Worm (Caenorhabditis elegans) whole organism, L1 larva: ENCODE measurements around the gene F26F12.3.

Source experiments
- C04F5.9 ChIP-seq: sonication (generic microtip); optimal IDR thresholded peaks from 2 replicates; lab custom pipeline; 2016; ENCODE audit warnings: missing genetic modification characterization, missing compliant biosample characterization
- F16B12.6 ChIP-seq: fragments of 150-350 bp; optimal IDR thresholded peaks from 2 replicates; lab custom pipeline; 2014; ENCODE audit warnings: missing biosample characterization, missing genetic modification characterization
- aha-1 ChIP-seq: fragments of 150-350 bp; optimal IDR thresholded peaks from 2 replicates; lab custom pipeline; 2014; ENCODE audit warnings: missing biosample characterization, missing genetic modification characterization
- ceh-63 ChIP-seq: fragments of 200-800 bp; sonication (Bioruptor generic); optimal IDR thresholded peaks from 2 replicates; lab custom pipeline; 2018; ENCODE audit warnings: mild to moderate bottlenecking, missing genetic modification characterization, missing compliant biosample characterization
- ces-1 ChIP-seq: fragments of 150-350 bp; optimal IDR thresholded peaks from 2 replicates; lab custom pipeline; 2014; ENCODE audit warnings: missing biosample characterization, missing genetic modification reagents, missing genetic modification characterization
- elt-2 ChIP-seq: sonication (generic microtip); optimal IDR thresholded peaks from 2 replicates; lab custom pipeline; 2016; ENCODE audit warnings: missing genetic modification characterization, mild to moderate bottlenecking, inconsistent platforms, missing compliant biosample characterization, missing genetic modification reagents
- hlh-17 ChIP-seq: fragments of 200-800 bp; sonication (Bioruptor generic); optimal IDR thresholded peaks from 2 replicates; lab custom pipeline; 2018; ENCODE audit warnings: missing genetic modification characterization, mild to moderate bottlenecking, missing compliant biosample characterization, moderate library complexity, borderline replicate concordance
- jun-1 ChIP-seq: fragments of 150-350 bp; optimal IDR thresholded peaks from 2 replicates; lab custom pipeline; 2014; ENCODE audit warnings: missing biosample characterization, missing genetic modification reagents, missing genetic modification characterization
- lin-14 ChIP-seq: fragments of 200-800 bp; sonication (Bioruptor generic); optimal IDR thresholded peaks from 2 replicates; lab custom pipeline; 2018; ENCODE audit warnings: mild to moderate bottlenecking, missing genetic modification characterization, moderate library complexity, missing compliant biosample characterization
- lin-15B ChIP-seq: fragments of 150-350 bp; sonication (generic microtip); optimal IDR thresholded peaks from 3 replicates; lab custom pipeline; 2014; ENCODE audit warnings: missing biosample characterization, missing genetic modification characterization
- lin-35 ChIP-seq, 2 experiments: fragments of 150-350 bp; optimal IDR thresholded peaks; 2 replicates each; lab custom pipeline; 2014; ENCODE audit warnings: missing biosample characterization in 2 of 2, missing genetic modification characterization in 2 of 2, missing genetic modification reagents in 2 of 2
- lin-39 ChIP-seq: fragments of 150-350 bp; optimal IDR thresholded peaks from 2 replicates; lab custom pipeline; 2014; ENCODE audit warnings: missing biosample characterization, missing genetic modification reagents, missing genetic modification characterization
- lsy-2 ChIP-seq, 2 experiments: fragments of 150-350 bp; optimal IDR thresholded peaks; 2 replicates each; lab custom pipeline; 2014; ENCODE audit warnings: missing biosample characterization in 2 of 2, missing genetic modification characterization in 2 of 2
- mab-9 ChIP-seq: fragments of 200-800 bp; sonication (Bioruptor generic); IDR thresholded peaks from 2 replicates; pipeline ENCODE4 v1.3.6; 2022; ENCODE audit warnings: missing genetic modification reagents, missing genetic modification characterization, missing compliant biosample characterization
- mef-2 ChIP-seq: fragments of 150-350 bp; optimal IDR thresholded peaks from 2 replicates; lab custom pipeline; 2014; ENCODE audit warnings: missing biosample characterization, missing genetic modification characterization
- nhr-19 ChIP-seq: fragments of 200-800 bp; sonication (Bioruptor generic); conservative IDR thresholded peaks from 2 replicates; pipeline ENCODE4 v1.3.6; 2022; ENCODE audit warnings: missing genetic modification characterization, missing compliant biosample characterization
- nhr-20 ChIP-seq: sonication (generic microtip); optimal IDR thresholded peaks from 2 replicates; lab custom pipeline; 2016; ENCODE audit warnings: mild to moderate bottlenecking, missing genetic modification characterization, missing compliant biosample characterization
- nhr-237 ChIP-seq: fragments of 150-350 bp; optimal IDR thresholded peaks from 2 replicates; lab custom pipeline; 2014; ENCODE audit warnings: missing biosample characterization, missing genetic modification characterization
- nhr-28 ChIP-seq: fragments of 150-350 bp; optimal IDR thresholded peaks from 2 replicates; lab custom pipeline; 2014; ENCODE audit warnings: missing biosample characterization, missing genetic modification characterization
- nhr-71 ChIP-seq: sonication (generic microtip); optimal IDR thresholded peaks from 2 replicates; lab custom pipeline; 2016; ENCODE audit warnings: mild to moderate bottlenecking, missing genetic modification characterization, moderate library complexity, missing compliant biosample characterization
- nhr-76 ChIP-seq: sonication (generic microtip); optimal IDR thresholded peaks from 2 replicates; lab custom pipeline; 2017; ENCODE audit warnings: missing biosample characterization, missing genetic modification characterization
- nhr-77 ChIP-seq: fragments of 150-350 bp; optimal IDR thresholded peaks from 2 replicates; lab custom pipeline; 2014; ENCODE audit warnings: missing biosample characterization, missing genetic modification characterization
- nhr-84 ChIP-seq: sonication (generic microtip); optimal IDR thresholded peaks from 2 replicates; lab custom pipeline; 2017; ENCODE audit warnings: missing biosample characterization, missing genetic modification characterization
- nhr-85 ChIP-seq: sonication (generic microtip); peaks from one replicate; lab custom pipeline; 2016; ENCODE audit warnings: missing genetic modification characterization, inconsistent platforms, missing compliant biosample characterization
- nhr-90 ChIP-seq: sonication (generic microtip); optimal IDR thresholded peaks from 2 replicates; lab custom pipeline; 2016; ENCODE audit warnings: mild to moderate bottlenecking, missing genetic modification characterization, missing compliant biosample characterization; ENCODE audit not compliant: poor library complexity
- pag-3 ChIP-seq: sonication (generic microtip); optimal IDR thresholded peaks from 2 replicates; lab custom pipeline; 2017; ENCODE audit warnings: missing genetic modification characterization, mild to moderate bottlenecking, missing compliant biosample characterization, antibody characterized with exemption, borderline replicate concordance; ENCODE audit not compliant: insufficient read depth
- pqm-1 ChIP-seq: sonication (generic microtip); optimal IDR thresholded peaks from 3 replicates; lab custom pipeline; 2017; ENCODE audit warnings: missing biosample characterization, missing genetic modification characterization
- skn-1 ChIP-seq: fragments of 150-350 bp; optimal IDR thresholded peaks from 2 replicates; lab custom pipeline; 2014; ENCODE audit warnings: missing biosample characterization, missing genetic modification characterization
- snu-23 ChIP-seq: sonication (generic microtip); optimal IDR thresholded peaks from 2 replicates; lab custom pipeline; 2016; ENCODE audit warnings: missing genetic modification characterization, missing compliant biosample characterization
- sptf-1 ChIP-seq: fragments of 150-350 bp; optimal IDR thresholded peaks from 2 replicates; lab custom pipeline; 2014; ENCODE audit warnings: missing biosample characterization, missing genetic modification characterization
- sup-37 ChIP-seq: fragments of 200-800 bp; sonication (Bioruptor generic); optimal IDR thresholded peaks from 2 replicates; lab custom pipeline; 2018; ENCODE audit warnings: mild to moderate bottlenecking, missing genetic modification characterization, missing compliant biosample characterization
- swsn-7 ChIP-seq: sonication (generic microtip); optimal IDR thresholded peaks from 2 replicates; lab custom pipeline; 2016; ENCODE audit warnings: missing genetic modification characterization, missing compliant biosample characterization
- tbx-2 ChIP-seq: sonication (generic microtip); optimal IDR thresholded peaks from 2 replicates; lab custom pipeline; 2016; ENCODE audit warnings: missing genetic modification characterization, missing compliant biosample characterization
- tlp-1 ChIP-seq: fragments of 150-350 bp; optimal IDR thresholded peaks from 2 replicates; lab custom pipeline; 2014; ENCODE audit warnings: missing biosample characterization, missing genetic modification characterization
- unc-30 ChIP-seq: sonication (generic microtip); optimal IDR thresholded peaks from 2 replicates; lab custom pipeline; 2017; ENCODE audit warnings: missing biosample characterization, missing genetic modification characterization
- vab-15 ChIP-seq: sonication (generic microtip); optimal IDR thresholded peaks from 2 replicates; lab custom pipeline; 2017; ENCODE audit warnings: missing genotype, mild to moderate bottlenecking, missing genetic modification characterization, missing compliant biosample characterization

The F26F12.3 gene

ce11 chrV:5822968-5823367 lies 22.6 kb downstream of the F26F12.3 start (continued):
- TF ChIP-seq nhr-19 (0 out of 2 replicates have a peak, but pooled peaks have one; percentile 19), nhr-28 (no peak), hlh-17 (GFP tag; lab: Kevin White, UChicago) (no peak), mef-2 (tag; lab: Kevin White, UChicago) (no peak), lsy-2 (tag; optimal IDR thresholded peaks at IDR 0.05; lab: Kevin White, UChicago) (no peak), lin-15B (no peak), lin-35 (GFP tag; optimal IDR thresholded peaks at IDR 0.05; lab: Kevin White, UChicago) (peak in 1 of 2 experiments; percentile 11)

- TF ChIP-seq snu-23 (GFP tag; lab: Kevin White, UChicago) (no peak), nhr-85 (tag; lab: Kevin White, UChicago) (peak; percentile 72), lin-35 (GFP tag; optimal IDR thresholded peaks at IDR 0.05; lab: Kevin White, UChicago) (no peak), nhr-20 (tag; lab: Kevin White, UChicago) (peak; percentile 2), ces-1 (GFP tag; lab: Kevin White, UChicago) (no peak), lin-14 (GFP tag; lab: Kevin White, UChicago) (peak; percentile 5), nhr-71 (tag; lab: Kevin White, UChicago) (peak; percentile 23), swsn-7 (tag; lab: Kevin White, UChicago) (no peak), pag-3 (no peak), elt-2 (tag; lab: Kevin White, UChicago) (peak; percentile 96), tlp-1 (tag; lab: Kevin White, UChicago) (peak; percentile 85), unc-30 (tag; lab: Kevin White, UChicago) (no peak), jun-1 (tag; lab: Kevin White, UChicago) (peak; percentile 21), pqm-1 (tag; lab: Kevin White, UChicago) (peak; percentile 99), sup-37 (GFP tag; lab: Kevin White, UChicago) (no peak)
These were observed 23.9 kb downstream of the F26F12.3 start for ce11 chrV:5821451-5822143.

ce11 chrV:5820401-5820800 lies 25.1 kb downstream of the F26F12.3 start:
- TF ChIP-seq lin-39 (tag; lab: Kevin White, UChicago), result no peak
- TF ChIP-seq lsy-2 (tag; optimal IDR thresholded peaks at IDR 0.05; lab: Kevin White, UChicago), result no peak
- no peak for TF ChIP-seq aha-1
- no peak for TF ChIP-seq nhr-20 (tag; lab: Kevin White, UChicago)
- no peak for TF ChIP-seq ces-1 (GFP tag; lab: Kevin White, UChicago)
- TF ChIP-seq C04F5.9, result no peak
- no peak for TF ChIP-seq nhr-85 (tag; lab: Kevin White, UChicago)
- TF ChIP-seq nhr-76 (tag; lab: Kevin White, UChicago), result no peak
- TF ChIP-seq lin-35 (GFP tag; optimal IDR thresholded peaks at IDR 0.05; lab: Kevin White, UChicago), result no peak
- TF ChIP-seq skn-1 (tag; lab: Kevin White, UChicago), result no peak
- no peak for TF ChIP-seq sup-37 (GFP tag; lab: Kevin White, UChicago)
- TF ChIP-seq ceh-63 (GFP tag; lab: Kevin White, UChicago), result no peak
- no peak for TF ChIP-seq nhr-84 (tag; lab: Kevin White, UChicago)
- no peak for TF ChIP-seq F16B12.6 (tag; lab: Kevin White, UChicago)
- no peak for TF ChIP-seq nhr-77 (tag; lab: Kevin White, UChicago)
- no peak for TF ChIP-seq elt-2 (tag; lab: Kevin White, UChicago)
- TF ChIP-seq tbx-2 (tag; lab: Kevin White, UChicago), result no peak
- TF ChIP-seq nhr-90 (tag; lab: Kevin White, UChicago), result no peak
- TF ChIP-seq mab-9, result no peak

- TF ChIP-seq vab-15 (tag; lab: Kevin White, UChicago) (no peak), elt-2 (tag; lab: Kevin White, UChicago) (peak; percentile 56), nhr-77 (tag; lab: Kevin White, UChicago) (no peak), pqm-1 (tag; lab: Kevin White, UChicago) (peak; percentile 22), sptf-1 (no peak), nhr-237 (no peak)
These were observed 25.6 kb downstream of the F26F12.3 start for ce11 chrV:5819903-5820302.
